Fruit fly (Drosophila melanogaster): ENCODE data around the gene CG31248.

Gene CG31248

DNA sequence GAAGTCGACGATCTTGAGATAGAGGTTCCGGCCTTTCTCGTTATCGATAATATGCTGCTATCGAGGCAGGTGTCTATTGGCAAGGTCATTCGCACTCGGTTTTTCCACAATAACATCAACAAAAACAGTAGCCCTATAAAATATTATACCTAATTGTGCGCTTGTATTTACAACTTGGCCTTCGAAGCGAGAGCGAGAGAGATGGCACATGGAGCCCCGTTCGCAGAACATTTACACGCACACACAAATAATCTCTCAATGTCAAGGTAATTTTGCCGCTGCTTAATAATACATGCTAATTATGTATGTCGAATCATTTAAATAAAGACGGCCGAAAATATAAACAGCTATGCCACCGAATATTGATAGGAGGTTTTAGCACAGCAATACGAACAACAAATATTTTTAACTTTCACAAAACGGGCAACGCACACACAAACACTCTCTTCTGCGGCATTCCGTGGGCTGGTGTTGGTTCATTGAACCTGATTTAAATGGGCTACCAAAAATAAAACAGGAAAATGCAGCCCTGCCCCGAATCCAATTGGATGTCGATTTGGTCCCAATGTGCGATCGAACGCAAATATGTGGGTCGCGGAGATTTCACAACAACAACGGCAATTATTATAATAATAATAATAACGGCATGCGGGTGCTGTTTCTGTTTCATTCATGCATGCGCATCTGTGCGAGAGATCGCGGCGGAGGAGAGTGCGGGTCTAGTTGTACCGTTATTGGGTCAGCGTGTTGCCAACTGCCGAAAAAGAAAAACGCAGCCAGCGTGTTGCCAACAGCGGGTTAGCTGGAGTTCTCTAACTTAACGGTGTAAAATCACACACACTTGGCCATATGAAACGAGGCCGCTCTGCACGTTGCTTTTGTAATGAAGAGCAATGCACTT is 6.7 kb upstream of the CG31248 start (continued):
- TF ChIP-seq crol (GFP tag; IDR thresholded peaks at IDR 0.05) (no peak; the same call in none of the 2 replicates), CG7963 (GFP tag; IDR thresholded peaks at IDR 0.05; ENCODE audit: partially characterized antibody) (no peak), CG1602 (GFP tag; optimal IDR thresholded peaks at IDR 0.05) (no peak), CG6175 (GFP tag; IDR thresholded peaks at IDR 0.05) (no peak), CG8388 (GFP tag; optimal IDR thresholded peaks at IDR 0.05) (no peak), CG15479 (GFP tag; optimal IDR thresholded peaks at IDR 0.05) (no peak), NfI (GFP tag; optimal IDR thresholded peaks at IDR 0.05) (no peak), hth (optimal IDR thresholded peaks at IDR 0.05) (no peak), Six4 (GFP tag; optimal IDR thresholded peaks at IDR 0.05) (no peak), kni (GFP tag; optimal IDR thresholded peaks at IDR 0.05) (peak; percentile 92), CG6272 (GFP tag; IDR thresholded peaks at IDR 0.05) (no peak), fru (optimal IDR thresholded peaks at IDR 0.05) (no peak), CG7745 (tag; optimal IDR thresholded peaks at IDR 0.05) (no peak), CG4360 (GFP tag; IDR thresholded peaks at IDR 0.05) (peak; percentile 74), CG31224 (GFP tag; IDR thresholded peaks at IDR 0.05) (no peak), Stat92E (GFP tag; optimal IDR thresholded peaks at IDR 0.05) (no peak), rib (GFP tag; IDR thresholded peaks at IDR 0.05) (0 out of 2 replicates have a peak, but pooled peaks have one; percentile 11), fu2 (GFP tag; optimal IDR thresholded peaks at IDR 0.05) (no peak), Sox100B (GFP tag; optimal IDR thresholded peaks at IDR 0.05) (peak; percentile 13), ssp (GFP tag; IDR thresholded peaks at IDR 0.05) (no peak), Dll (GFP tag; IDR thresholded peaks at IDR 0.05; ENCODE audit: partially characterized antibody) (no peak; the same call in 3 of the 4 replicates), Eip74EF (GFP tag; optimal IDR thresholded peaks at IDR 0.05) (no peak), maf-S (GFP tag; optimal IDR thresholded peaks at IDR 0.05) (no peak), HLH3B (GFP tag; IDR thresholded peaks at IDR 0.05) (no peak), Hr39 (optimal IDR thresholded peaks at IDR 0.05) (no peak), otp (GFP tag; IDR thresholded peaks at IDR 0.05) (no peak), Myb (GFP tag; optimal IDR thresholded peaks at IDR 0.05) (no peak), Doc3 (GFP tag; IDR thresholded peaks at IDR 0.05; ENCODE audit: partially characterized antibody) (no peak), CG1233 (GFP tag; optimal IDR thresholded peaks at IDR 0.05) (no peak), Nf-YB (GFP tag; optimal IDR thresholded peaks at IDR 0.05) (peak; percentile 21), hkb (optimal IDR thresholded peaks at IDR 0.05) (no peak), hkb (GFP tag; IDR thresholded peaks at IDR 0.05) (no peak), CG34224 (GFP tag; IDR thresholded peaks at IDR 0.05; ENCODE audit: partially characterized antibody) (no peak), pzg (GFP tag; optimal IDR thresholded peaks at IDR 0.05) (no peak), NC2α (GFP tag; optimal IDR thresholded peaks at IDR 0.05) (no peak), peb (GFP tag; IDR thresholded peaks at IDR 0.05) (no peak), vfl (GFP tag; optimal IDR thresholded peaks at IDR 0.05) (no peak), CG6765 (GFP tag; optimal IDR thresholded peaks at IDR 0.05) (peak; percentile 1), abd-A (tag; optimal IDR thresholded peaks at IDR 0.05) (no peak), CG11247 (GFP tag; IDR thresholded peaks at IDR 0.05) (no peak), unc-4 (GFP tag; IDR thresholded peaks at IDR 0.05; ENCODE audit: partially characterized antibody) (no peak), Mad (GFP tag; optimal IDR thresholded peaks at IDR 0.05) (no peak), CrebB (tag; optimal IDR thresholded peaks at IDR 0.05) (no peak), CG10462 (GFP tag; optimal IDR thresholded peaks at IDR 0.05) (no peak), CG4424 (GFP tag; optimal IDR thresholded peaks at IDR 0.05) (no peak), onecut (GFP tag; IDR thresholded peaks at IDR 0.05) (no peak), CG6654 (GFP tag; optimal IDR thresholded peaks at IDR 0.05) (no peak), CG10209 (GFP tag; optimal IDR thresholded peaks at IDR 0.05) (peak; percentile 26), MBD-R2 (GFP tag; IDR thresholded peaks at IDR 0.05) (no peak), Fer1 (GFP tag; optimal IDR thresholded peaks at IDR 0.05) (no peak)

Data from whole organism, embryonic.